Fruit fly (Drosophila melanogaster) whole organism, embryonic: ENCODE measurements around the gene CG5968.

Experiments used
- Adf1 ChIP-seq: fragments of 200-800 bp; sonication (Bioruptor generic); IDR thresholded peaks from 2 replicates; pipeline ENCODE4 v1.3.6; 2022; ENCODE audit warnings: missing biosample characterization, missing genetic modification characterization
- Aef1 ChIP-seq: fragments of 200-800 bp; sonication (Bioruptor generic); IDR thresholded peaks from 3 replicates; pipeline ENCODE4 v1.3.6; 2022; ENCODE audit warnings: missing biosample characterization, missing genetic modification characterization
- Awh ChIP-seq: fragments of 200-800 bp; sonication (Bioruptor generic); IDR thresholded peaks from 2 replicates; pipeline ENCODE4, ENCODE4 v1.3.6; 2022; ENCODE audit warnings: missing biosample characterization, missing genetic modification characterization
- CG11696 ChIP-seq: fragments of 200-800 bp; sonication (Bioruptor generic); IDR thresholded peaks from 2 replicates; pipeline ENCODE4 v1.3.6; 2022; ENCODE audit warnings: missing biosample characterization, missing genetic modification characterization
- CG12659 ChIP-seq: fragments of 200-800 bp; sonication (Bioruptor generic); optimal IDR thresholded peaks from 3 replicates; lab custom pipeline; 2017; ENCODE audit warnings: mild to moderate bottlenecking, missing biosample characterization, missing genetic modification reagents, missing genetic modification characterization
- CG13894 ChIP-seq: fragments of 200-800 bp; sonication (Bioruptor generic); optimal IDR thresholded peaks from 3 replicates; lab custom pipeline; 2018; ENCODE audit warnings: missing biosample characterization, mild to moderate bottlenecking, missing genetic modification characterization, moderate library complexity
- CG14441 ChIP-seq: fragments of 200-800 bp; sonication (Bioruptor generic); IDR thresholded peaks from 2 replicates; pipeline ENCODE4 v1.3.6; 2022; ENCODE audit warnings: missing biosample characterization, missing genetic modification characterization
- CG1647 ChIP-seq: fragments of 200-800 bp; sonication (Bioruptor generic); optimal IDR thresholded peaks from 3 replicates; lab custom pipeline; 2016; ENCODE audit warnings: missing biosample characterization, missing genetic modification characterization
- CG17328 ChIP-seq: fragments of 200-800 bp; sonication (Bioruptor generic); IDR thresholded peaks from 2 replicates; pipeline ENCODE4 v1.3.6; 2022; ENCODE audit warnings: missing biosample characterization, missing genetic modification characterization
- CG18011 ChIP-seq: fragments of 200-800 bp; sonication (Bioruptor generic); optimal IDR thresholded peaks from 2 replicates; lab custom pipeline; 2017; ENCODE audit warnings: missing biosample characterization, missing genetic modification characterization, mild to moderate bottlenecking, moderate library complexity, missing genotype
- CG2678 ChIP-seq: fragments of 200-800 bp; sonication (Bioruptor generic); optimal IDR thresholded peaks from 3 replicates; lab custom pipeline; 2019; ENCODE audit warnings: missing biosample characterization, mild to moderate bottlenecking, missing genetic modification characterization, moderate library complexity
- CG3163 ChIP-seq: fragments of 200-800 bp; sonication (Bioruptor generic); optimal IDR thresholded peaks from 3 replicates; lab custom pipeline; 2016; ENCODE audit warnings: missing biosample characterization, missing genetic modification characterization
- CG32767 ChIP-seq: fragments of 200-800 bp; sonication (Bioruptor generic); IDR thresholded peaks from 2 replicates; pipeline ENCODE4 v1.3.6; 2022; ENCODE audit warnings: missing biosample characterization, missing genetic modification characterization
- CG33213 ChIP-seq: fragments of 200-800 bp; sonication (Bioruptor generic); optimal IDR thresholded peaks from 3 replicates; lab custom pipeline; 2016; ENCODE audit warnings: missing biosample characterization, missing genetic modification characterization
- CG34376 ChIP-seq: fragments of 200-800 bp; sonication (Bioruptor generic); optimal IDR thresholded peaks from 2 replicates; lab custom pipeline; 2018; ENCODE audit warnings: missing biosample characterization, mild to moderate bottlenecking, missing genetic modification characterization
- CG4282 ChIP-seq: fragments of 200-800 bp; sonication (Bioruptor generic); optimal IDR thresholded peaks from 2 replicates; lab custom pipeline; 2016; ENCODE audit warnings: missing biosample characterization, missing genetic modification characterization
- CG43689 ChIP-seq: fragments of 200-800 bp; sonication (Bioruptor generic); IDR thresholded peaks from 2 replicates; pipeline ENCODE4 v1.3.6; 2022; ENCODE audit warnings: missing biosample characterization, missing genetic modification characterization
- CG4820 ChIP-seq: fragments of 200-800 bp; sonication (Bioruptor generic); optimal IDR thresholded peaks from 3 replicates; lab custom pipeline; 2016; ENCODE audit warnings: missing biosample characterization, missing genetic modification characterization
- CG7963 ChIP-seq: fragments of 200-800 bp; sonication (Bioruptor generic); IDR thresholded peaks from 3 replicates; pipeline ENCODE4 v1.3.6; 2022; ENCODE audit warnings: missing biosample characterization, missing genetic modification characterization; ENCODE audit not compliant: partially characterized antibody
- CG9932 ChIP-seq: fragments of 200-800 bp; sonication (Bioruptor generic); IDR thresholded peaks from 2 replicates; pipeline ENCODE4 v1.3.6; 2022; ENCODE audit warnings: missing biosample characterization, missing genetic modification characterization
- CkIIα-i1 ChIP-seq: fragments of 200-800 bp; sonication (Bioruptor generic); IDR thresholded peaks from 2 replicates; pipeline ENCODE4 v1.3.6; 2022; ENCODE audit warnings: missing biosample characterization, missing genetic modification characterization
- D19A ChIP-seq: fragments of 200-800 bp; optimal IDR thresholded peaks from 3 replicates; lab custom pipeline; 2019; ENCODE audit warnings: missing biosample characterization, mild to moderate bottlenecking, missing genetic modification characterization, moderate library complexity
- Dll ChIP-seq: fragments of 200-800 bp; sonication (Bioruptor generic); IDR thresholded peaks from 4 replicates; pipeline ENCODE4 v1.3.6; 2022; ENCODE audit warnings: missing biosample characterization, missing genetic modification characterization; ENCODE audit not compliant: partially characterized antibody
- Doc2 ChIP-seq: fragments of 200-800 bp; sonication (Bioruptor generic); IDR thresholded peaks from 2 replicates; pipeline ENCODE4 v1.3.6; 2022; ENCODE audit warnings: missing biosample characterization, missing genetic modification characterization
- H2.0 ChIP-seq: fragments of 200-800 bp; sonication (Bioruptor generic); IDR thresholded peaks from 2 replicates; pipeline ENCODE4 v1.3.6; 2022; ENCODE audit warnings: missing biosample characterization, missing genetic modification characterization
- Hmx ChIP-seq: fragments of 200-800 bp; sonication (Bioruptor generic); optimal IDR thresholded peaks from 2 replicates; lab custom pipeline; 2016; ENCODE audit warnings: missing biosample characterization, missing genetic modification characterization
- Jarid2 ChIP-seq: fragments of 200-800 bp; sonication (Bioruptor generic); optimal IDR thresholded peaks from 3 replicates; lab custom pipeline; 2017; ENCODE audit warnings: mild to moderate bottlenecking, missing biosample characterization, missing genetic modification reagents, missing genetic modification characterization
- Lhr ChIP-seq: fragments of 200-800 bp; sonication (Bioruptor generic); optimal IDR thresholded peaks from 3 replicates; lab custom pipeline; 2017; ENCODE audit warnings: mild to moderate bottlenecking, missing biosample characterization, missing genetic modification reagents, missing genetic modification characterization
- Lpt ChIP-seq: fragments of >200 bp; optimal IDR thresholded peaks from 2 replicates; lab custom pipeline; 2018; ENCODE audit warnings: missing biosample characterization, missing genetic modification characterization
- Meics ChIP-seq: fragments of 200-800 bp; sonication (Bioruptor generic); optimal IDR thresholded peaks from 2 replicates; lab custom pipeline; 2017; ENCODE audit warnings: missing biosample characterization, mild to moderate bottlenecking, missing genetic modification characterization
- Mrtf ChIP-seq: fragments of 200-800 bp; sonication (Bioruptor generic); IDR thresholded peaks from 3 replicates; pipeline ENCODE4 v1.3.6; 2022; ENCODE audit warnings: missing biosample characterization, missing genetic modification characterization
- Nf-YA ChIP-seq: fragments of 200-800 bp; sonication (Bioruptor generic); IDR thresholded peaks from 2 replicates; pipeline ENCODE4 v1.3.6; 2022; ENCODE audit warnings: missing biosample characterization, missing genetic modification characterization
- TFAM ChIP-seq: fragments of 200-800 bp; sonication (Bioruptor generic); optimal IDR thresholded peaks from 2 replicates; lab custom pipeline; 2017; ENCODE audit warnings: missing biosample characterization, missing genetic modification characterization, inconsistent platforms
- amos ChIP-seq: fragments of 200-800 bp; sonication (Bioruptor generic); IDR thresholded peaks from 2 replicates; pipeline ENCODE4 v1.3.6; 2022; ENCODE audit warnings: missing biosample characterization, missing genetic modification characterization; ENCODE audit not compliant: partially characterized antibody
- ash1 ChIP-seq: fragments of 200-800 bp; sonication (Bioruptor generic); optimal IDR thresholded peaks from 2 replicates; lab custom pipeline; 2018; ENCODE audit warnings: missing biosample characterization, mild to moderate bottlenecking, missing genetic modification characterization
- bowl ChIP-seq: fragments of 200-800 bp; sonication (Bioruptor generic); IDR thresholded peaks from 2 replicates; pipeline ENCODE4 v1.3.6; 2022; ENCODE audit warnings: missing biosample characterization, missing genetic modification characterization
- btn ChIP-seq: fragments of 200-800 bp; sonication (Bioruptor generic); optimal IDR thresholded peaks from 2 replicates; lab custom pipeline; 2016; ENCODE audit warnings: missing biosample characterization, missing genetic modification characterization
- danr ChIP-seq: fragments of 200-800 bp; sonication (Bioruptor generic); IDR thresholded peaks from 2 replicates; pipeline ENCODE4 v1.3.6; 2022; ENCODE audit warnings: missing biosample characterization, missing genetic modification characterization
- eve ChIP-seq, 2 experiments: fragments of >200 bp; optimal IDR thresholded peaks; 2 replicates each; lab custom pipeline; 2017; ENCODE audit warnings: missing biosample characterization in 2 of 2, missing genetic modification characterization in 2 of 2
- exex ChIP-seq: fragments of 200-800 bp; sonication (Bioruptor generic); optimal IDR thresholded peaks from 4 replicates; lab custom pipeline; 2018; ENCODE audit warnings: missing biosample characterization, mild to moderate bottlenecking, missing genetic modification characterization, moderate library complexity
- her ChIP-seq: fragments of 200-800 bp; sonication (Bioruptor generic); optimal IDR thresholded peaks from 2 replicates; lab custom pipeline; 2016; ENCODE audit warnings: missing biosample characterization, missing genetic modification characterization
- hkb ChIP-seq, 2 experiments: fragments of 200-800 bp in 1 of 2; fragments of >200 bp in 1 of 2; sonication (Bioruptor generic) in 1 of 2; IDR thresholded peaks in 1 of 2; optimal IDR thresholded peaks in 1 of 2; 2 replicates each; pipeline versions ENCODE4 v1.3.6 to Lab custom; 2017 to 2022; ENCODE audit warnings: missing biosample characterization in 1 of 2, missing genetic modification characterization in 1 of 2
- insv ChIP-seq, 2 experiments: fragments of 200-800 bp; sonication (Bioruptor generic); optimal IDR thresholded peaks; 3 replicates each; lab custom pipeline; 2016 to 2018; ENCODE audit warnings: missing biosample characterization in 2 of 2, missing genetic modification characterization in 2 of 2
- jumu ChIP-seq: fragments of 200-800 bp; sonication (Bioruptor generic); optimal IDR thresholded peaks from 3 replicates; lab custom pipeline; 2016; ENCODE audit warnings: missing biosample characterization, missing genetic modification characterization
- otp ChIP-seq: fragments of 200-800 bp; sonication (Bioruptor generic); IDR thresholded peaks from 3 replicates; pipeline ENCODE4, ENCODE4 v1.3.6; 2022; ENCODE audit warnings: missing biosample characterization, missing genetic modification characterization
- pita ChIP-seq: fragments of 200-800 bp; sonication (Bioruptor generic); optimal IDR thresholded peaks from 2 replicates; lab custom pipeline; 2017; ENCODE audit warnings: missing biosample characterization, mild to moderate bottlenecking, missing genetic modification characterization
- pum ChIP-seq: fragments of 200-800 bp; sonication (Bioruptor generic); optimal IDR thresholded peaks from 2 replicates; lab custom pipeline; 2016; ENCODE audit warnings: missing biosample characterization, missing genetic modification characterization
- ro ChIP-seq: fragments of 200-800 bp; sonication (Bioruptor generic); IDR thresholded peaks from 2 replicates; pipeline ENCODE4 v1.3.6; 2022; ENCODE audit warnings: missing biosample characterization, missing genetic modification characterization
- scrt ChIP-seq: fragments of 200-800 bp; sonication (Bioruptor generic); optimal IDR thresholded peaks from 2 replicates; lab custom pipeline; 2018; ENCODE audit warnings: missing biosample characterization, mild to moderate bottlenecking, missing genetic modification characterization, moderate library complexity
- sim ChIP-seq: fragments of 200-800 bp; sonication (Bioruptor generic); IDR thresholded peaks from 2 replicates; pipeline ENCODE4 v1.3.6; 2022; ENCODE audit warnings: missing biosample characterization, missing genetic modification characterization
- so ChIP-seq: fragments of 200-800 bp; sonication (Bioruptor generic); IDR thresholded peaks from 3 replicates; pipeline ENCODE4 v1.3.6; 2022; ENCODE audit warnings: missing biosample characterization, missing genetic modification characterization
- trh ChIP-seq: fragments of 200-800 bp; sonication (Bioruptor generic); optimal IDR thresholded peaks from 2 replicates; lab custom pipeline; 2016; ENCODE audit warnings: missing biosample characterization, missing genetic modification characterization
- ttk ChIP-seq: fragments of 200-800 bp; sonication (Bioruptor generic); IDR thresholded peaks from 2 replicates; pipeline ENCODE4 v2.1.2; 2022; ENCODE audit warnings: missing biosample characterization, missing genetic modification characterization

The CG5968 gene

dm6 chr2L:16523091-16523490 lies 26.7 kb downstream of the CG5968 start (continued):
- TF ChIP-seq CG9932 (no peak), pita (GFP tag; lab: Kevin White, UChicago) (no peak), btn (GFP tag; lab: Kevin White, UChicago) (no peak), insv (GFP tag; optimal IDR thresholded peaks at IDR 0.05; lab: Kevin White, UChicago) (no peak), TFAM (GFP tag; lab: Kevin White, UChicago) (no peak), CkIIα-i1 (GFP tag; lab: Robert Waterston, UW) (no peak), D19A (no peak), Nf-YA (GFP tag; lab: Robert Waterston, UW) (no peak), CG13894 (tag; lab: Kevin White, UChicago) (no peak), ash1 (GFP tag; lab: Kevin White, UChicago) (no peak), ro (GFP tag; lab: Robert Waterston, UW) (no peak), otp (no peak), eve (GFP tag; optimal IDR thresholded peaks at IDR 0.05; lab: Kevin White, UChicago) (no peak), Mrtf (GFP tag; lab: Robert Waterston, UW) (no peak), exex (no peak), Awh (peak; percentile 35; the same call in 1 of the 2 replicates), Dll (no peak), Aef1 (no peak), CG2678 (tag; lab: Kevin White, UChicago) (peak; percentile 35), CG3163 (GFP tag; lab: Kevin White, UChicago) (no peak), CG32767 (GFP tag; lab: Robert Waterston, UW) (no peak), amos (GFP tag; lab: Robert Waterston, UW) (no peak), CG1647 (no peak), trh (no peak), scrt (GFP tag; lab: Kevin White, UChicago) (no peak), CG4282 (GFP tag; lab: Kevin White, UChicago) (no peak), CG34376 (no peak), ttk (no peak), hkb (optimal IDR thresholded peaks at IDR 0.05; lab: Kevin White, UChicago) (no peak), hkb (GFP tag; IDR thresholded peaks at IDR 0.05; lab: Robert Waterston, UW) (no peak), CG17328 (no peak), CG18011 (GFP tag; lab: Kevin White, UChicago) (no peak), CG11696 (no peak), bowl (no peak), CG12659 (GFP tag; lab: Kevin White, UChicago) (no peak), danr (no peak), H2.0 (GFP tag; lab: Robert Waterston, UW) (no peak), Jarid2 (no peak), Hmx (no peak), CG43689 (GFP tag; lab: Robert Waterston, UW) (no peak), Lpt (GFP tag; lab: Kevin White, UChicago) (no peak), CG7963 (GFP tag; lab: Robert Waterston, UW) (no peak), her (GFP tag; lab: Kevin White, UChicago) (no peak), sim (GFP tag; lab: Robert Waterston, UW) (no peak), pum (GFP tag; lab: Kevin White, UChicago) (no peak), Meics (no peak), Lhr (GFP tag; lab: Kevin White, UChicago) (no peak), CG14441 (GFP tag; lab: Robert Waterston, UW) (no peak), jumu (GFP tag; lab: Kevin White, UChicago) (no peak), so (GFP tag; lab: Robert Waterston, UW) (no peak), Doc2 (GFP tag; lab: Robert Waterston, UW) (no peak), Adf1 (peak; percentile 35), CG33213 (GFP tag; lab: Kevin White, UChicago) (no peak), CG4820 (GFP tag; lab: Kevin White, UChicago) (no peak)
